Fruit fly (Drosophila melanogaster) whole organism, embryonic: Measurements from ENCODE around the gene CycC.

Source experiments
- BEAF-32 ChIP-seq: fragments of 200-800 bp; sonication (Bioruptor generic); optimal IDR thresholded peaks from 3 replicates; lab custom pipeline; 2017; ENCODE audit warnings: missing biosample characterization, missing genetic modification characterization, mild to moderate bottlenecking, moderate library complexity, missing genetic modification reagents
- CG1024 ChIP-seq: fragments of 200-800 bp; sonication (Bioruptor generic); IDR thresholded peaks from 2 replicates; pipeline ENCODE4 v1.3.6; 2022; ENCODE audit warnings: missing biosample characterization, missing genetic modification characterization
- CG10366 ChIP-seq: fragments of 200-800 bp; sonication (Bioruptor generic); IDR thresholded peaks from 2 replicates; pipeline ENCODE4 v1.3.6; 2022; ENCODE audit warnings: missing biosample characterization, missing genetic modification characterization
- CG10543 ChIP-seq: fragments of 200-800 bp; sonication (Bioruptor generic); optimal IDR thresholded peaks from 3 replicates; lab custom pipeline; 2017; ENCODE audit warnings: missing biosample characterization, mild to moderate bottlenecking, missing genetic modification characterization, moderate library complexity
- CG10959 ChIP-seq: fragments of 200-800 bp; sonication (Bioruptor generic); IDR thresholded peaks from 2 replicates; pipeline ENCODE4 v1.3.6; 2022; ENCODE audit warnings: missing biosample characterization, missing genetic modification characterization
- CG11504 ChIP-seq: fragments of 200-800 bp; sonication (Bioruptor generic); optimal IDR thresholded peaks from 3 replicates; lab custom pipeline; 2019; ENCODE audit warnings: missing biosample characterization, mild to moderate bottlenecking, missing genetic modification characterization, moderate library complexity
- CG11723 ChIP-seq: fragments of 200-800 bp; sonication (Bioruptor generic); optimal IDR thresholded peaks from 2 replicates; lab custom pipeline; 2017; ENCODE audit warnings: missing biosample characterization, mild to moderate bottlenecking, missing genetic modification characterization
- CG12071 ChIP-seq: fragments of 200-800 bp; sonication (Bioruptor generic); optimal IDR thresholded peaks from 3 replicates; lab custom pipeline; 2018; ENCODE audit warnings: missing biosample characterization, mild to moderate bottlenecking, missing genetic modification characterization
- CG13296 ChIP-seq: fragments of 200-800 bp; sonication (Bioruptor generic); optimal IDR thresholded peaks from 3 replicates; lab custom pipeline; 2018; ENCODE audit warnings: missing biosample characterization, mild to moderate bottlenecking, missing genetic modification characterization
- CG16813 ChIP-seq: fragments of 200-800 bp; sonication (Bioruptor generic); IDR thresholded peaks from 3 replicates; pipeline ENCODE4 v1.3.6; 2022; ENCODE audit warnings: missing biosample characterization, missing genetic modification characterization; ENCODE audit not compliant: partially characterized antibody
- CG17186 ChIP-seq: fragments of 200-800 bp; sonication (Bioruptor generic); optimal IDR thresholded peaks from 3 replicates; lab custom pipeline; 2017; ENCODE audit warnings: missing biosample characterization, missing genetic modification reagents, missing genetic modification characterization
- CG17328 ChIP-seq: fragments of 200-800 bp; sonication (Bioruptor generic); IDR thresholded peaks from 2 replicates; pipeline ENCODE4 v1.3.6; 2022; ENCODE audit warnings: missing biosample characterization, missing genetic modification characterization
- CG17359 ChIP-seq: fragments of 200-800 bp; sonication (Bioruptor generic); optimal IDR thresholded peaks from 3 replicates; lab custom pipeline; 2018; ENCODE audit warnings: missing biosample characterization, mild to moderate bottlenecking, missing genetic modification characterization, moderate library complexity
- CG17361 ChIP-seq: fragments of 200-800 bp; sonication (Bioruptor generic); IDR thresholded peaks from 3 replicates; pipeline ENCODE4 v1.3.6; 2022; ENCODE audit warnings: missing biosample characterization, missing genetic modification characterization
- CG2712 ChIP-seq: fragments of 200-800 bp; optimal IDR thresholded peaks from 3 replicates; lab custom pipeline; 2019; ENCODE audit warnings: missing biosample characterization, mild to moderate bottlenecking, missing genetic modification characterization, moderate library complexity
- CG30431 ChIP-seq: fragments of 200-800 bp; sonication (Bioruptor generic); optimal IDR thresholded peaks from 2 replicates; lab custom pipeline; 2017; ENCODE audit warnings: missing biosample characterization, missing genetic modification characterization
- CG3163 ChIP-seq: fragments of 200-800 bp; sonication (Bioruptor generic); optimal IDR thresholded peaks from 3 replicates; lab custom pipeline; 2016; ENCODE audit warnings: missing biosample characterization, missing genetic modification characterization
- CG34422 ChIP-seq: fragments of 200-800 bp; sonication (Bioruptor generic); IDR thresholded peaks from 3 replicates; pipeline ENCODE4 v1.3.6; 2022; ENCODE audit warnings: missing biosample characterization, missing genetic modification characterization
- CG5953 ChIP-seq: fragments of 200-800 bp; sonication (Bioruptor generic); IDR thresholded peaks from 2 replicates; pipeline ENCODE4 v1.3.6; 2022; ENCODE audit warnings: missing biosample characterization, missing genetic modification characterization
- CG6791 ChIP-seq: fragments of 200-800 bp; sonication (Bioruptor generic); IDR thresholded peaks from 3 replicates; pipeline ENCODE4 v1.3.6; 2022; ENCODE audit warnings: missing biosample characterization, missing genetic modification characterization; ENCODE audit not compliant: partially characterized antibody
- CG7372 ChIP-seq: fragments of 200-800 bp; sonication (Bioruptor generic); IDR thresholded peaks from 2 replicates; pipeline ENCODE4 v1.3.6; 2022; ENCODE audit warnings: missing biosample characterization, missing genetic modification characterization
- CoRest ChIP-seq: fragments of 200-800 bp; sonication (Bioruptor generic); optimal IDR thresholded peaks from 3 replicates; lab custom pipeline; 2018; ENCODE audit warnings: missing biosample characterization, mild to moderate bottlenecking, missing genetic modification characterization, moderate library complexity
- Drgx ChIP-seq: fragments of 200-800 bp; sonication (Bioruptor generic); IDR thresholded peaks from 2 replicates; pipeline ENCODE4 v1.3.6; 2022; ENCODE audit warnings: missing biosample characterization, missing genetic modification characterization
- Hr39 ChIP-seq: fragments of >200 bp; optimal IDR thresholded peaks from 2 replicates; lab custom pipeline; 2017
- Nf-YC ChIP-seq: fragments of 200-800 bp; optimal IDR thresholded peaks from 3 replicates; lab custom pipeline; 2019; ENCODE audit warnings: missing biosample characterization, mild to moderate bottlenecking, missing genetic modification characterization, moderate library complexity
- NfI ChIP-seq: fragments of 200-800 bp; sonication (Bioruptor generic); optimal IDR thresholded peaks from 3 replicates; lab custom pipeline; 2018; ENCODE audit warnings: missing biosample characterization, mild to moderate bottlenecking, missing genetic modification characterization, moderate library complexity
- Ptx1 ChIP-seq: fragments of 200-800 bp; sonication (Bioruptor generic); IDR thresholded peaks from 2 replicates; pipeline ENCODE4 v1.3.6; 2022; ENCODE audit warnings: missing biosample characterization, missing genetic modification characterization
- Xbp1 ChIP-seq: fragments of 200-800 bp; sonication (Bioruptor generic); optimal IDR thresholded peaks from 3 replicates; lab custom pipeline; 2016; ENCODE audit warnings: missing biosample characterization, mild to moderate bottlenecking, missing genetic modification characterization
- Xrp1 ChIP-seq: fragments of 200-800 bp; sonication (Bioruptor generic); IDR thresholded peaks from 2 replicates; pipeline ENCODE4 v1.3.6; 2022; ENCODE audit warnings: missing biosample characterization, missing genetic modification characterization
- abd-A ChIP-seq: fragments of 200-800 bp; sonication (Bioruptor generic); optimal IDR thresholded peaks from 3 replicates; lab custom pipeline; 2019; ENCODE audit warnings: missing biosample characterization, mild to moderate bottlenecking, missing genetic modification characterization, moderate library complexity
- al ChIP-seq: fragments of 200-800 bp; sonication (Bioruptor generic); IDR thresholded peaks from 2 replicates; pipeline ENCODE4 v1.3.6; 2022; ENCODE audit warnings: missing biosample characterization, missing genetic modification characterization
- ase ChIP-seq: fragments of 200-800 bp; sonication (Bioruptor generic); IDR thresholded peaks from 3 replicates; pipeline ENCODE4 v1.3.6; 2022; ENCODE audit warnings: missing biosample characterization, missing genetic modification characterization
- bcd ChIP-seq: fragments of 200-800 bp; sonication (Bioruptor generic); optimal IDR thresholded peaks from 2 replicates; lab custom pipeline; 2017; ENCODE audit warnings: missing biosample characterization, mild to moderate bottlenecking, missing genetic modification characterization
- bigmax ChIP-seq: fragments of 200-800 bp; sonication (Bioruptor generic); optimal IDR thresholded peaks from 2 replicates; lab custom pipeline; 2018; ENCODE audit warnings: missing biosample characterization, mild to moderate bottlenecking, missing genetic modification characterization
- cg ChIP-seq: fragments of 200-800 bp; sonication (Bioruptor generic); optimal IDR thresholded peaks from 3 replicates; lab custom pipeline; 2019; ENCODE audit warnings: missing biosample characterization, mild to moderate bottlenecking, missing genetic modification characterization, moderate library complexity
- chinmo ChIP-seq: fragments of 200-800 bp; sonication (Bioruptor generic); IDR thresholded peaks from 4 replicates; pipeline ENCODE4 v1.3.6; 2022; ENCODE audit warnings: missing biosample characterization, missing genetic modification characterization; ENCODE audit not compliant: partially characterized antibody
- chn ChIP-seq: fragments of 200-800 bp; sonication (Bioruptor generic); optimal IDR thresholded peaks from 2 replicates; lab custom pipeline; 2016; ENCODE audit warnings: missing biosample characterization, missing genetic modification characterization
- dm ChIP-seq: fragments of 200-800 bp; sonication (Bioruptor generic); optimal IDR thresholded peaks from 3 replicates; lab custom pipeline; 2016; ENCODE audit warnings: missing biosample characterization, missing genetic modification characterization
- dmrt99B ChIP-seq: fragments of 200-800 bp; sonication (Bioruptor generic); optimal IDR thresholded peaks from 2 replicates; lab custom pipeline; 2018; ENCODE audit warnings: missing biosample characterization, mild to moderate bottlenecking, missing genetic modification characterization, moderate library complexity
- ewg ChIP-seq: fragments of 200-800 bp; sonication (Bioruptor generic); optimal IDR thresholded peaks from 3 replicates; lab custom pipeline; 2017; ENCODE audit warnings: mild to moderate bottlenecking, missing biosample characterization, missing genetic modification reagents, missing genetic modification characterization
- fd96Cb ChIP-seq: fragments of 200-800 bp; sonication (Bioruptor generic); optimal IDR thresholded peaks from 2 replicates; lab custom pipeline; 2018; ENCODE audit warnings: missing biosample characterization, mild to moderate bottlenecking, missing genetic modification characterization, moderate library complexity
- jigr1 ChIP-seq: fragments of 200-800 bp; sonication (Bioruptor generic); IDR thresholded peaks from 3 replicates; pipeline ENCODE4 v1.3.6; 2022; ENCODE audit warnings: missing biosample characterization, missing genetic modification characterization
- jing ChIP-seq: fragments of 200-800 bp; sonication (Bioruptor generic); optimal IDR thresholded peaks from 2 replicates; lab custom pipeline; 2018; ENCODE audit warnings: missing biosample characterization, mild to moderate bottlenecking, missing genetic modification characterization
- mld ChIP-seq: fragments of 200-800 bp; sonication (Bioruptor generic); IDR thresholded peaks from 3 replicates; pipeline ENCODE4 v1.3.6; 2022; ENCODE audit warnings: missing biosample characterization, missing genetic modification characterization; ENCODE audit not compliant: partially characterized antibody
- nmo ChIP-seq: fragments of 200-800 bp; sonication (Bioruptor generic); optimal IDR thresholded peaks from 2 replicates; lab custom pipeline; 2018; ENCODE audit warnings: missing biosample characterization, mild to moderate bottlenecking, missing genetic modification characterization, moderate library complexity
- repo ChIP-seq: fragments of 200-800 bp; sonication (Bioruptor generic); optimal IDR thresholded peaks from 2 replicates; lab custom pipeline; 2016; ENCODE audit warnings: missing biosample characterization, missing genetic modification characterization
- rib ChIP-seq: fragments of 200-800 bp; sonication (Bioruptor generic); IDR thresholded peaks from 2 replicates; pipeline ENCODE4 v1.3.6; 2022; ENCODE audit warnings: missing biosample characterization, missing genetic modification characterization
- run ChIP-seq: fragments of 200-800 bp; sonication (Bioruptor generic); optimal IDR thresholded peaks from 3 replicates; lab custom pipeline; 2018; ENCODE audit warnings: missing biosample characterization, mild to moderate bottlenecking, missing genetic modification characterization
- slou ChIP-seq: fragments of 200-800 bp; sonication (Bioruptor generic); optimal IDR thresholded peaks from 3 replicates; lab custom pipeline; 2016; ENCODE audit warnings: missing biosample characterization, missing genetic modification characterization
- twi ChIP-seq: fragments of 200-800 bp; optimal IDR thresholded peaks from 2 replicates; lab custom pipeline; 2019; ENCODE audit warnings: missing biosample characterization, mild to moderate bottlenecking, missing genetic modification characterization, moderate library complexity
- vvl ChIP-seq: fragments of 200-800 bp; sonication (Bioruptor generic); IDR thresholded peaks from 2 replicates; pipeline ENCODE4 v1.3.6; 2022; ENCODE audit warnings: missing biosample characterization, missing genetic modification characterization

The CycC gene

dm6 chr3R:14875274-14875964 is 14.6 kb downstream of the CycC start, which contains the start of gene btsz (continued):
- TF ChIP-seq CG34422 (GFP tag; lab: Robert Waterston, UW), result no peak
- no peak for TF ChIP-seq vvl (GFP tag; lab: Robert Waterston, UW)
- no peak for TF ChIP-seq Hr39 (lab: Kevin White, UChicago)
- TF ChIP-seq CG16813 (GFP tag; lab: Robert Waterston, UW), result no peak
- no peak for TF ChIP-seq CG7372 (GFP tag; lab: Robert Waterston, UW)
- peak; percentile 75 for TF ChIP-seq dmrt99B (tag; lab: Kevin White, UChicago)
- no peak for TF ChIP-seq rib (GFP tag; lab: Robert Waterston, UW)
- no peak for TF ChIP-seq bigmax (GFP tag; lab: Kevin White, UChicago)
- peak; percentile 69; the same call in 2 of the 3 replicates for TF ChIP-seq CG17361 (GFP tag; lab: Robert Waterston, UW)
- no peak for TF ChIP-seq jing (GFP tag; lab: Kevin White, UChicago)
- no peak for TF ChIP-seq ewg (GFP tag; lab: Kevin White, UChicago)
- no peak for TF ChIP-seq chinmo
- TF ChIP-seq jigr1 (GFP tag; lab: Robert Waterston, UW), result no peak
- TF ChIP-seq CG3163 (GFP tag; lab: Kevin White, UChicago), result no peak
- no peak for TF ChIP-seq al
- peak; percentile 54 for TF ChIP-seq bcd (GFP tag; lab: Kevin White, UChicago)
- TF ChIP-seq Nf-YC (tag; lab: Kevin White, UChicago), result peak; percentile 48
- no peak for TF ChIP-seq slou
- TF ChIP-seq CoRest (tag; lab: Kevin White, UChicago), result peak; percentile 59
- no peak for TF ChIP-seq cg (GFP tag; lab: Kevin White, UChicago)
- no peak for TF ChIP-seq CG17186 (GFP tag; lab: Kevin White, UChicago)
- no peak for TF ChIP-seq run (tag; lab: Kevin White, UChicago)
- peak; percentile 23 for TF ChIP-seq Xbp1 (GFP tag; lab: Kevin White, UChicago)
- no peak for TF ChIP-seq CG5953 (GFP tag; lab: Robert Waterston, UW)
- TF ChIP-seq mld (GFP tag; lab: Robert Waterston, UW), result no peak
- no peak for TF ChIP-seq ase (GFP tag; lab: Robert Waterston, UW)
- TF ChIP-seq CG17359 (tag; lab: Kevin White, UChicago), result peak; percentile 32
- peak; percentile 32 for TF ChIP-seq abd-A (tag; lab: Kevin White, UChicago)
- peak; percentile 14 for TF ChIP-seq NfI (GFP tag; lab: Kevin White, UChicago)
- no peak for TF ChIP-seq Ptx1
- no peak for TF ChIP-seq CG11723 (GFP tag; lab: Kevin White, UChicago)
- no peak for TF ChIP-seq repo (GFP tag; lab: Kevin White, UChicago)
- no peak for TF ChIP-seq CG1024 (GFP tag; lab: Robert Waterston, UW)
- no peak for TF ChIP-seq CG30431 (GFP tag; lab: Kevin White, UChicago)
- TF ChIP-seq Drgx (GFP tag; lab: Robert Waterston, UW), result no peak
- no peak for TF ChIP-seq Xrp1 (GFP tag; lab: Robert Waterston, UW)
- TF ChIP-seq CG10959 (GFP tag; lab: Robert Waterston, UW), result no peak
- no peak for TF ChIP-seq CG6791 (GFP tag; lab: Robert Waterston, UW)
- peak; percentile 60 for TF ChIP-seq CG10543
- no peak for TF ChIP-seq dm (GFP tag; lab: Kevin White, UChicago)
- TF ChIP-seq fd96Cb, result no peak
- no peak for TF ChIP-seq CG17328 (GFP tag; lab: Robert Waterston, UW)
- peak; percentile 64 for TF ChIP-seq CG13296 (GFP tag; lab: Kevin White, UChicago)
- no peak for TF ChIP-seq twi (tag; lab: Kevin White, UChicago)
- no peak for TF ChIP-seq CG10366 (GFP tag; lab: Robert Waterston, UW)
- TF ChIP-seq nmo (GFP tag; lab: Kevin White, UChicago), result peak; percentile 26
- TF ChIP-seq chn (GFP tag; lab: Kevin White, UChicago), result no peak
- no peak for TF ChIP-seq CG2712
- peak; percentile 72 for TF ChIP-seq CG11504 (tag; lab: Kevin White, UChicago)
- no peak for TF ChIP-seq CG12071 (GFP tag; lab: Kevin White, UChicago)
- no peak for TF ChIP-seq BEAF-32
